Worm (Caenorhabditis elegans) whole organism, L1 larva: ENCODE results near the gene ZK1240.6.

Experiments used
- aly-2 ChIP-seq: fragments of 150-350 bp; optimal IDR thresholded peaks from 2 replicates; lab custom pipeline; 2014; ENCODE audit warnings: missing biosample characterization, missing genetic modification characterization
- fkh-10 ChIP-seq: sonication (generic microtip); optimal IDR thresholded peaks from 2 replicates; lab custom pipeline; 2017; ENCODE audit warnings: missing biosample characterization, missing genetic modification reagents, missing genetic modification characterization
- pqm-1 ChIP-seq: sonication (generic microtip); optimal IDR thresholded peaks from 3 replicates; lab custom pipeline; 2017; ENCODE audit warnings: missing biosample characterization, missing genetic modification characterization

DNA sequence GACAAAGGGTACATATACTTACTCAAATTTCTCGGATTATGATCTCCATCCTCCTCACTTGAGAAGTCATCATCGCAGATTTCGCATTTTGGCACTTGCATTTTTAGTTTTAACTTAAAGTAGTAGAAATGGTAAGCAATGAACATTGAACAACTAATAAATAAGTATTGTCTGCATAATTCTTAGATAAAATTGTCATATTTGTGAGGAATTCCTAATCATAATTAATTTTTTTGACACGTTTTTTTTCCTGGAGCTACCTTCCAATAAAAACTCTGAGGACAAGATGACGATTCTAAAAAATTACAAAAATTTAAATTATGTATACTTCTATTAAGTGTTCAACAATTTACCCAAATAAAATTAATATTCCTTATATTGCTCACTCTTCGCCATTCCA is 10.0 kb downstream of the ZK1240.6 start, which contains the start of the genes trim-21 and B0281.1:
- TF ChIP-seq aly-2 (tag; lab: Kevin White, UChicago) (no peak), fkh-10 (GFP tag; lab: Kevin White, UChicago) (no peak), pqm-1 (tag; lab: Kevin White, UChicago) (no peak)
